Fruit fly (Drosophila melanogaster) ovary, adult (tissue): Measurements from ENCODE around the gene PlexA.

Source experiments
- CG17801 ChIP-seq: fragments of 200-800 bp; optimal IDR thresholded peaks from 2 replicates; lab custom pipeline; 2019; ENCODE audit warnings: missing biosample characterization, mild to moderate bottlenecking, missing genetic modification characterization, moderate library complexity; ENCODE audit not compliant: partially characterized antibody

Gene PlexA

dm6 chr4:1026806-1027431, at the start of gene PlexA:
Gene PlexA, minus strand, starts transcription at chr4:1027101.
- TF ChIP-seq CG17801 (GFP tag; lab: Kevin White, UChicago): peak; percentile 61

dm6 chr4:1064652-1065218, 37.8 kb upstream of the PlexA start, which contains the start of gene Zyx:
Gene Zyx, minus strand, starts transcription at chr4:1065001.
- TF ChIP-seq CG17801 (GFP tag; lab: Kevin White, UChicago): no peak

dm6 chr4:1064219-1064618, 37.3 kb upstream of the PlexA start:
- no peak for TF ChIP-seq CG17801 (GFP tag; lab: Kevin White, UChicago)

- TF ChIP-seq CG17801 (GFP tag; lab: Kevin White, UChicago): no peak
These were observed 36.3 kb upstream of the PlexA start for dm6 chr4:1062957-1063812.

dm6 chr4:1061095-1061432, 34.2 kb upstream of the PlexA start:
- TF ChIP-seq CG17801 (GFP tag; lab: Kevin White, UChicago): no peak

- peak; percentile 34 for TF ChIP-seq CG17801 (GFP tag; lab: Kevin White, UChicago)
These were observed 33.6 kb upstream of the PlexA start, which contains the start of gene apolpp for dm6 chr4:1060373-1061094. Gene apolpp, plus strand, starts transcription at chr4:1060969.

dm6 chr4:1053653-1054163, 26.8 kb upstream of the PlexA start, which contains the start of gene CaMKII:
Gene CaMKII, minus strand, starts transcription at chr4:1053703.
- no peak for TF ChIP-seq CG17801 (GFP tag; lab: Kevin White, UChicago)

- TF ChIP-seq CG17801 (GFP tag; lab: Kevin White, UChicago): peak; percentile 40
These were observed 24.4 kb upstream of the PlexA start for dm6 chr4:1051271-1051670.

- no peak for TF ChIP-seq CG17801 (GFP tag; lab: Kevin White, UChicago)
These were observed 23.5 kb upstream of the PlexA start for dm6 chr4:1050422-1050821.

- TF ChIP-seq CG17801 (GFP tag; lab: Kevin White, UChicago): no peak
These were observed 5.9 kb upstream of the PlexA start for dm6 chr4:1032610-1033297.

- TF ChIP-seq CG17801 (GFP tag; lab: Kevin White, UChicago): peak; percentile 78
These were observed 4.8 kb upstream of the PlexA start, which contains the start of gene CG11076 for dm6 chr4:1031687-1032140. Gene CG11076, minus strand, starts transcription at chr4:1031757.

dm6 chr4:1031137-1031536, 4.2 kb upstream of the PlexA start, which contains the start of gene ATPsynbeta:
Gene ATPsynbeta, plus strand, starts transcription at chr4:1031484.
- TF ChIP-seq CG17801 (GFP tag; lab: Kevin White, UChicago): no peak

- peak; percentile 38 for TF ChIP-seq CG17801 (GFP tag; lab: Kevin White, UChicago)
These were observed 3.8 kb upstream of the PlexA start for dm6 chr4:1030692-1031110.
